Fruit fly (Drosophila melanogaster): ENCODE data around the gene CG4440.

CG4440 gene

dm6 chr2L:16286360-16287005 is 43.2 kb upstream of the CG4440 start (continued):
- TF ChIP-seq CG13775 (GFP tag; optimal IDR thresholded peaks at IDR 0.05) (peak; percentile 85), Bgb (GFP tag; IDR thresholded peaks at IDR 0.05; ENCODE audit: partially characterized antibody) (no peak), Mes4 (GFP tag; optimal IDR thresholded peaks at IDR 0.05) (peak; percentile 72), CoRest (tag; optimal IDR thresholded peaks at IDR 0.05) (peak; percentile 80), CG17385 (GFP tag; optimal IDR thresholded peaks at IDR 0.05) (peak; percentile 74), Blimp-1 (GFP tag; optimal IDR thresholded peaks at IDR 0.05) (peak; percentile 79), CG9932 (GFP tag; IDR thresholded peaks at IDR 0.05) (no peak), Meics (GFP tag; optimal IDR thresholded peaks at IDR 0.05) (peak; percentile 92), CG14710 (tag; optimal IDR thresholded peaks at IDR 0.05) (peak; percentile 82), dysf (GFP tag; IDR thresholded peaks at IDR 0.05) (no peak), Atf6 (GFP tag; IDR thresholded peaks at IDR 0.05) (no peak), fd3F (GFP tag; optimal IDR thresholded peaks at IDR 0.05) (peak; percentile 76), Lhr (GFP tag; optimal IDR thresholded peaks at IDR 0.05) (peak; percentile 25), CG6654 (GFP tag; optimal IDR thresholded peaks at IDR 0.05) (peak; percentile 72), NC2β (GFP tag; optimal IDR thresholded peaks at IDR 0.05) (peak; percentile 40), CG8944 (GFP tag; optimal IDR thresholded peaks at IDR 0.05) (peak; percentile 53), ATbp (GFP tag; optimal IDR thresholded peaks at IDR 0.05) (peak; percentile 78), CG5953 (GFP tag; IDR thresholded peaks at IDR 0.05) (no peak), ara (GFP tag; IDR thresholded peaks at IDR 0.05) (no peak), CG5245 (GFP tag; optimal IDR thresholded peaks at IDR 0.05) (peak; percentile 51), Dbx (GFP tag; IDR thresholded peaks at IDR 0.05) (no peak), CG13894 (tag; optimal IDR thresholded peaks at IDR 0.05) (peak; percentile 28), Vsx1 (GFP tag; optimal IDR thresholded peaks at IDR 0.05) (peak; percentile 54), CG15479 (GFP tag; optimal IDR thresholded peaks at IDR 0.05) (peak; percentile 90), CG15011 (GFP tag; optimal IDR thresholded peaks at IDR 0.05) (peak; percentile 81), CG11398 (GFP tag; optimal IDR thresholded peaks at IDR 0.05) (peak; percentile 64), lmd (GFP tag; IDR thresholded peaks at IDR 0.05) (no peak), CG6272 (GFP tag; IDR thresholded peaks at IDR 0.05) (peak; percentile 72), dm (GFP tag; optimal IDR thresholded peaks at IDR 0.05) (peak; percentile 69), CG18476 (GFP tag; optimal IDR thresholded peaks at IDR 0.05) (peak; percentile 78), CG30403 (GFP tag; optimal IDR thresholded peaks at IDR 0.05) (peak; percentile 82), Hr78 (GFP tag; optimal IDR thresholded peaks at IDR 0.05) (peak in 1 of 2 experiments; percentile 37), CG18011 (GFP tag; optimal IDR thresholded peaks at IDR 0.05) (peak; percentile 73), CG12155 (GFP tag; optimal IDR thresholded peaks at IDR 0.05) (peak; percentile 77), CG15073 (GFP tag; optimal IDR thresholded peaks at IDR 0.05) (peak; percentile 98), CG10462 (GFP tag; optimal IDR thresholded peaks at IDR 0.05) (peak; percentile 71), ranshi (GFP tag; IDR thresholded peaks at IDR 0.05) (no peak), CG17328 (GFP tag; IDR thresholded peaks at IDR 0.05) (no peak), kah (GFP tag; optimal IDR thresholded peaks at IDR 0.05) (peak; percentile 14), Oli (tag; optimal IDR thresholded peaks at IDR 0.05) (peak; percentile 89), CG17802 (tag; optimal IDR thresholded peaks at IDR 0.05) (peak; percentile 56), GATAe (GFP tag; conservative IDR thresholded peaks at IDR 0.05) (no peak), CG17568 (GFP tag; optimal IDR thresholded peaks at IDR 0.05) (peak; percentile 49), CG2889 (GFP tag; IDR thresholded peaks at IDR 0.05) (no peak), trem (tag; optimal IDR thresholded peaks at IDR 0.05) (peak; percentile 79), Dek (tag; optimal IDR thresholded peaks at IDR 0.05) (peak; percentile 88), CG12769 (tag; optimal IDR thresholded peaks at IDR 0.05) (peak; percentile 73), CG10209 (GFP tag; optimal IDR thresholded peaks at IDR 0.05) (peak; percentile 88), ken (GFP tag; IDR thresholded peaks at IDR 0.05) (no peak)
